Fruit fly (Drosophila melanogaster) whole organism, wandering third instar larva: Measurements from ENCODE around the gene Ugt37A2.

ENCODE experiments used
- Abd-B ChIP-seq: fragments of >200 bp; optimal IDR thresholded peaks from 2 replicates; lab custom pipeline; 2017; ENCODE audit warnings: missing biosample characterization, missing genetic modification characterization
- CG32264 ChIP-seq: fragments of 200-800 bp; sonication (Bioruptor generic); optimal IDR thresholded peaks from 2 replicates; lab custom pipeline; 2016; ENCODE audit warnings: missing biosample characterization, missing genetic modification characterization
- CG9705 ChIP-seq: fragments of 200-800 bp; sonication (Bioruptor generic); optimal IDR thresholded peaks from 2 replicates; lab custom pipeline; 2018; ENCODE audit warnings: missing biosample characterization, mild to moderate bottlenecking, missing genetic modification characterization
- CrebA ChIP-seq: fragments of 200-800 bp; sonication (Bioruptor generic); optimal IDR thresholded peaks from 2 replicates; lab custom pipeline; 2016; ENCODE audit warnings: missing biosample characterization, mild to moderate bottlenecking, missing genetic modification characterization, borderline replicate concordance
- Dfd ChIP-seq: fragments of >200 bp; optimal IDR thresholded peaks from 2 replicates; lab custom pipeline; 2017; ENCODE audit warnings: missing biosample characterization, missing genetic modification characterization
- Dif ChIP-seq: fragments of 200-275, 200-300 bp; sonication (Bioruptor generic); optimal IDR thresholded peaks from 2 replicates; lab custom pipeline; 2018; ENCODE audit warnings: missing biosample characterization, missing genetic modification characterization; ENCODE audit not compliant: partially characterized antibody
- GATAd ChIP-seq: sonication (Bioruptor generic); optimal IDR thresholded peaks from 2 replicates; lab custom pipeline; 2016; ENCODE audit warnings: missing biosample characterization, missing genetic modification characterization
- Hnf4 ChIP-seq: fragments of 200-800 bp; sonication (Bioruptor generic); optimal IDR thresholded peaks from 2 replicates; lab custom pipeline; 2016; ENCODE audit warnings: missing biosample characterization, mild to moderate bottlenecking, missing genetic modification characterization
- Hr78 ChIP-seq: fragments of >200 bp; optimal IDR thresholded peaks from 2 replicates; lab custom pipeline; 2017; ENCODE audit warnings: missing biosample characterization, missing genetic modification characterization
- Hr83 ChIP-seq: fragments of 200-300 bp; sonication (Bioruptor generic); optimal IDR thresholded peaks from 2 replicates; lab custom pipeline; 2016; ENCODE audit warnings: missing biosample characterization, mild to moderate bottlenecking, missing genetic modification characterization, moderate library complexity; ENCODE audit not compliant: poor library complexity, severe bottlenecking
- Jra ChIP-seq: sonication (Bioruptor generic); optimal IDR thresholded peaks from 2 replicates; lab custom pipeline; 2016; ENCODE audit warnings: missing biosample characterization, missing genetic modification characterization
- Mio ChIP-seq: sonication (Bioruptor generic); optimal IDR thresholded peaks from 2 replicates; lab custom pipeline; 2016; ENCODE audit warnings: missing biosample characterization, missing genetic modification characterization
- Myc ChIP-seq: fragments of >200 bp; optimal IDR thresholded peaks from 2 replicates; lab custom pipeline; 2017
- N ChIP-seq: fragments of >200 bp; optimal IDR thresholded peaks from 2 replicates; lab custom pipeline; 2018; ENCODE audit warnings: missing biosample characterization, missing external identifiers, missing genetic modification characterization
- OdsH ChIP-seq: fragments of 200-800 bp; sonication (Bioruptor generic); optimal IDR thresholded peaks from 2 replicates; lab custom pipeline; 2016; ENCODE audit warnings: missing biosample characterization, mild to moderate bottlenecking, missing genetic modification characterization
- Rel ChIP-seq, 2 experiments: fragments of 200-800 bp; sonication (Bioruptor generic) in 1 of 2; optimal IDR thresholded peaks; 2 replicates in 1 of 2; 3 replicates in 1 of 2; lab custom pipeline; 2016 to 2019; ENCODE audit warnings: mild to moderate bottlenecking in 2 of 2, missing biosample characterization in 2 of 2, missing genetic modification characterization in 2 of 2, moderate library complexity in 1 of 2
- Sp1 ChIP-seq: fragments of 200-800 bp; sonication (Bioruptor generic); optimal IDR thresholded peaks from 3 replicates; lab custom pipeline; 2019; ENCODE audit warnings: missing biosample characterization, mild to moderate bottlenecking, missing genetic modification characterization, moderate library complexity
- Vsx2 ChIP-seq: fragments of 200-300, 225-300 bp; sonication (Bioruptor generic); optimal IDR thresholded peaks from 2 replicates; lab custom pipeline; 2018; ENCODE audit warnings: missing biosample characterization, missing genetic modification characterization; ENCODE audit not compliant: partially characterized antibody
- br ChIP-seq: fragments of 200-800 bp; sonication (Bioruptor generic); optimal IDR thresholded peaks from 2 replicates; lab custom pipeline; 2016; ENCODE audit warnings: missing biosample characterization, missing genetic modification characterization
- brk ChIP-seq: fragments of 200-800 bp; sonication (Bioruptor generic); optimal IDR thresholded peaks from 2 replicates; lab custom pipeline; 2016; ENCODE audit warnings: missing biosample characterization, mild to moderate bottlenecking, missing genetic modification characterization
- dl ChIP-seq, 2 experiments: fragments of 175-275, 200-275 bp in 1 of 2; fragments of 200-275 bp in 1 of 2; sonication (Bioruptor generic); optimal IDR thresholded peaks; lab custom pipeline; 2018; ENCODE audit warnings: mild to moderate bottlenecking in 2 of 2, missing biosample characterization in 2 of 2, missing genetic modification characterization in 2 of 2, moderate library complexity in 2 of 2; ENCODE audit not compliant: partially characterized antibody in 2 of 2, insufficient read depth in 1 of 2
- ey ChIP-seq: fragments of 200-800 bp; sonication (Bioruptor generic); optimal IDR thresholded peaks from 2 replicates; lab custom pipeline; 2016; ENCODE audit warnings: missing biosample characterization, missing genetic modification characterization
- foxo ChIP-seq, 2 experiments: fragments of 200-800 bp; sonication (Bioruptor generic); optimal IDR thresholded peaks; 2 replicates in 1 of 2; 3 replicates in 1 of 2; lab custom pipeline; 2016 to 2017; ENCODE audit warnings: missing biosample characterization in 2 of 2, missing genetic modification characterization in 2 of 2
- fru ChIP-seq: fragments of 200-800 bp; sonication (Bioruptor generic); optimal IDR thresholded peaks from 3 replicates; lab custom pipeline; 2016; ENCODE audit warnings: missing biosample characterization, mild to moderate bottlenecking, missing genetic modification characterization
- h ChIP-seq: fragments of 200-800 bp; sonication (Bioruptor generic); optimal IDR thresholded peaks from 3 replicates; lab custom pipeline; 2016; ENCODE audit warnings: missing biosample characterization, mild to moderate bottlenecking, missing genetic modification characterization
- jim ChIP-seq: fragments of 175-275, 200-325 bp; sonication (Bioruptor generic); optimal IDR thresholded peaks from 2 replicates; lab custom pipeline; 2016; ENCODE audit warnings: missing biosample characterization, mild to moderate bottlenecking, missing genetic modification characterization
- lola ChIP-seq: fragments of >200 bp; optimal IDR thresholded peaks from 2 replicates; lab custom pipeline; 2017; ENCODE audit warnings: missing biosample characterization, missing genetic modification characterization
- pan ChIP-seq: fragments of >200 bp; optimal IDR thresholded peaks from 2 replicates; lab custom pipeline; 2017
- psq ChIP-seq: fragments of 200-800 bp; sonication (Bioruptor generic); optimal IDR thresholded peaks from 3 replicates; lab custom pipeline; 2017; ENCODE audit warnings: missing biosample characterization, mild to moderate bottlenecking, missing genetic modification characterization, moderate library complexity
- rgr ChIP-seq: fragments of 200-800 bp; sonication (Bioruptor generic); optimal IDR thresholded peaks from 3 replicates; lab custom pipeline; 2016; ENCODE audit warnings: missing biosample characterization, mild to moderate bottlenecking, missing genetic modification characterization
- tai ChIP-seq: sonication (Bioruptor generic); optimal IDR thresholded peaks from 2 replicates; lab custom pipeline; 2016; ENCODE audit warnings: missing biosample characterization, missing genetic modification characterization
- woc ChIP-seq: sonication (Bioruptor generic); optimal IDR thresholded peaks from 2 replicates; lab custom pipeline; 2016; ENCODE audit warnings: missing biosample characterization, mild to moderate bottlenecking, missing genetic modification characterization

Gene Ugt37A2

DNA sequence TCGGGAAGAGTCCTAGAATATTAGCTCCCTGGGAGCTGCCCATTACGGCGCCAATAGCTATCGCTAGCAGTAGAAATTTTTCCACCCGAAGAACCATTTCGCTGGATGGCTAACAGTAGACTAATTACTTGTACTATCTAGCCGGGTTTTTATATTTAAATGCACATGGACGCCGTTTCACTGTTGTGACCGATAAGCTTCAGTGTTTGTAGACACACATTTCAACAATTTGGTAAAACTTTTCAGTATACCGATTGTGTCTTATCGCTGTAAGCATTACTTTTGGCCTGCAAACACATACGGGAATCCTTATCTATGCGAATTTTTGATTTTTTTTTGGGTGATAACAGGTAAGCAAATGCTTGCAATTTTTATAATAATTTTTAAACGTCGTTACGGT is 4.1 kb downstream of the Ugt37A2 start, which contains the start of gene Ugt37A3:
TSS of gene Ugt37A3 (minus strand) at position 101 of the 400 bp plus-strand sequence.
- no peak for TF ChIP-seq Jra
- no peak for TF ChIP-seq ey
- no peak for TF ChIP-seq foxo (GFP tag; optimal IDR thresholded peaks at IDR 0.05; lab: Kevin White, UChicago)
- no peak for TF ChIP-seq dl (GFP tag; optimal IDR thresholded peaks at IDR 0.05; lab: Kevin White, UChicago; ENCODE audit: insufficient read depth in 1 of 2, partially characterized antibody in 2 of 2)
- no peak for TF ChIP-seq Myc (lab: Kevin White, UChicago)
- peak; percentile 8 for TF ChIP-seq CrebA (GFP tag; lab: Kevin White, UChicago)
- peak; percentile 37 for TF ChIP-seq fru (GFP tag; lab: Kevin White, UChicago)
- TF ChIP-seq Dif (GFP tag; lab: Kevin White, UChicago), result no peak
- no peak for TF ChIP-seq Rel (GFP tag; optimal IDR thresholded peaks at IDR 0.05; lab: Kevin White, UChicago)
- no peak for TF ChIP-seq Rel (tag; optimal IDR thresholded peaks at IDR 0.05; lab: Kevin White, UChicago)
- TF ChIP-seq jim (GFP tag; lab: Kevin White, UChicago), result no peak
- TF ChIP-seq woc (GFP tag; lab: Kevin White, UChicago), result no peak
- no peak for TF ChIP-seq Hnf4 (GFP tag; lab: Kevin White, UChicago)

dm6 chr3R:12751027-12751426 is 11.6 kb downstream of the Ugt37A2 start:
- TF ChIP-seq OdsH, result no peak
- TF ChIP-seq h (GFP tag; lab: Kevin White, UChicago), result no peak
- no peak for TF ChIP-seq CrebA (GFP tag; lab: Kevin White, UChicago)
- TF ChIP-seq Jra, result no peak
- TF ChIP-seq Dif (GFP tag; lab: Kevin White, UChicago), result no peak
- TF ChIP-seq Rel (GFP tag; optimal IDR thresholded peaks at IDR 0.05; lab: Kevin White, UChicago), result no peak
- no peak for TF ChIP-seq Rel (tag; optimal IDR thresholded peaks at IDR 0.05; lab: Kevin White, UChicago)
- no peak for TF ChIP-seq foxo (GFP tag; optimal IDR thresholded peaks at IDR 0.05; lab: Kevin White, UChicago)
- no peak for TF ChIP-seq brk (GFP tag; lab: Kevin White, UChicago)
- TF ChIP-seq Hr78 (GFP tag; lab: Kevin White, UChicago), result no peak
- TF ChIP-seq fru (GFP tag; lab: Kevin White, UChicago), result no peak
- TF ChIP-seq Dfd (GFP tag; lab: Kevin White, UChicago), result no peak
- TF ChIP-seq Hr83 (GFP tag; lab: Kevin White, UChicago), result no peak
- no peak for TF ChIP-seq Hnf4 (GFP tag; lab: Kevin White, UChicago)
- no peak for TF ChIP-seq ey
- TF ChIP-seq pan (lab: Kevin White, UChicago), result no peak
- no peak for TF ChIP-seq lola (GFP tag; lab: Kevin White, UChicago)
- no peak for TF ChIP-seq dl (GFP tag; optimal IDR thresholded peaks at IDR 0.05; lab: Kevin White, UChicago; ENCODE audit: insufficient read depth in 1 of 2, partially characterized antibody in 2 of 2)
- TF ChIP-seq rgr (GFP tag; lab: Kevin White, UChicago), result no peak
- no peak for TF ChIP-seq CG32264 (GFP tag; lab: Kevin White, UChicago)
- TF ChIP-seq psq (GFP tag; lab: Kevin White, UChicago), result no peak
- TF ChIP-seq, all 38 proteins: peak for 0

dm6 chr3R:12783152-12783551 is 43.7 kb downstream of the Ugt37A2 start, which contains the start of gene beat-Vc:
Gene beat-Vc (minus strand): TSS chr3R:12783216.
- TF ChIP-seq jim (GFP tag; lab: Kevin White, UChicago), result no peak
- TF ChIP-seq fru (GFP tag; lab: Kevin White, UChicago), result no peak
- TF ChIP-seq CG9705 (GFP tag; lab: Kevin White, UChicago), result no peak
- TF ChIP-seq br (GFP tag; lab: Kevin White, UChicago), result no peak
- no peak for TF ChIP-seq Hnf4 (GFP tag; lab: Kevin White, UChicago)
- no peak for TF ChIP-seq Sp1 (GFP tag; lab: Kevin White, UChicago)
- no peak for TF ChIP-seq GATAd (GFP tag; lab: Kevin White, UChicago)
- TF ChIP-seq N (GFP tag; lab: Kevin White, UChicago), result no peak
- TF ChIP-seq OdsH, result no peak
- no peak for TF ChIP-seq Hr78 (GFP tag; lab: Kevin White, UChicago)
- TF ChIP-seq Abd-B, result no peak
- TF ChIP-seq pan (lab: Kevin White, UChicago), result no peak
- no peak for TF ChIP-seq Mio (GFP tag; lab: Kevin White, UChicago)
- no peak for TF ChIP-seq tai (GFP tag; lab: Kevin White, UChicago)
- no peak for TF ChIP-seq lola (GFP tag; lab: Kevin White, UChicago)
- no peak for TF ChIP-seq Vsx2 (GFP tag; lab: Kevin White, UChicago)
